Worm (Caenorhabditis elegans) whole organism, L3 larva: ENCODE data around the gene T26C11.4.

ENCODE experiments used
- R02D3.7 ChIP-seq: fragments of 150-350 bp; optimal IDR thresholded peaks from 2 replicates; lab custom pipeline; 2014; ENCODE audit warnings: missing biosample characterization, missing genetic modification characterization
- ZK546.5 ChIP-seq: sonication (generic microtip); optimal IDR thresholded peaks from 2 replicates; lab custom pipeline; 2017; ENCODE audit warnings: missing biosample characterization, missing genetic modification characterization
- aly-2 ChIP-seq: fragments of 150-350 bp; optimal IDR thresholded peaks from 2 replicates; lab custom pipeline; 2014; ENCODE audit warnings: missing biosample characterization, missing genetic modification characterization
- ama-1 ChIP-seq: fragments of 150-350 bp; optimal IDR thresholded peaks from 2 replicates; lab custom pipeline; 2018
- ceh-16 ChIP-seq: sonication (generic microtip); optimal IDR thresholded peaks from 2 replicates; lab custom pipeline; 2017; ENCODE audit warnings: missing biosample characterization, missing genetic modification characterization
- ceh-28 ChIP-seq: fragments of 150-350 bp; optimal IDR thresholded peaks from 2 replicates; lab custom pipeline; 2014; ENCODE audit warnings: missing biosample characterization, missing genetic modification reagents, missing genetic modification characterization
- ceh-82 ChIP-seq: fragments of 150-350 bp; optimal IDR thresholded peaks from 2 replicates; lab custom pipeline; 2014; ENCODE audit warnings: missing biosample characterization, missing genetic modification characterization
- ceh-9 ChIP-seq: sonication (generic microtip); optimal IDR thresholded peaks from 2 replicates; lab custom pipeline; 2018; ENCODE audit warnings: missing biosample characterization, missing genetic modification characterization
- daf-12 ChIP-seq: fragments of 150-350 bp; optimal IDR thresholded peaks from 2 replicates; lab custom pipeline; 2014; ENCODE audit warnings: missing biosample characterization, missing genetic modification reagents, missing genetic modification characterization
- egl-27 ChIP-seq: sonication (generic microtip); optimal IDR thresholded peaks from 4 replicates; lab custom pipeline; 2017; ENCODE audit warnings: missing biosample characterization, missing genetic modification reagents, missing genetic modification characterization
- egl-5 ChIP-seq: fragments of 150-350 bp; optimal IDR thresholded peaks from 2 replicates; lab custom pipeline; 2017; ENCODE audit warnings: missing biosample characterization, missing genetic modification reagents, missing genetic modification characterization, inconsistent platforms
- elt-1 ChIP-seq: fragments of 150-350 bp; optimal IDR thresholded peaks from 2 replicates; lab custom pipeline; 2014; ENCODE audit warnings: missing biosample characterization, missing genetic modification characterization
- elt-2 ChIP-seq: sonication (generic microtip); optimal IDR thresholded peaks from 2 replicates; lab custom pipeline; 2016; ENCODE audit warnings: missing genetic modification reagents, mild to moderate bottlenecking, missing genetic modification characterization, missing compliant biosample characterization
- elt-3 ChIP-seq, 3 experiments: fragments of 150-350 bp in 1 of 3; sonication (generic microtip) in 2 of 3; optimal IDR thresholded peaks; 2 replicates in 2 of 3; 4 replicates in 1 of 3; lab custom pipeline; 2014 to 2017; ENCODE audit warnings: missing biosample characterization in 3 of 3, missing genetic modification characterization in 3 of 3
- eor-1 ChIP-seq, 2 experiments: fragments of 150-350 bp; optimal IDR thresholded peaks; 2 replicates each; lab custom pipeline; 2014 to 2018; ENCODE audit warnings: missing biosample characterization in 2 of 2, missing genetic modification characterization in 2 of 2
- fkh-10 ChIP-seq: sonication (generic microtip); optimal IDR thresholded peaks from 2 replicates; lab custom pipeline; 2017; ENCODE audit warnings: missing biosample characterization, missing genetic modification reagents, missing genetic modification characterization
- fos-1 ChIP-seq: fragments of 150-350 bp; optimal IDR thresholded peaks from 2 replicates; lab custom pipeline; 2014; ENCODE audit warnings: missing biosample characterization, missing genetic modification characterization
- hmg-11 ChIP-seq: sonication (generic microtip); optimal IDR thresholded peaks from 2 replicates; lab custom pipeline; 2016; ENCODE audit warnings: missing genetic modification characterization, missing compliant biosample characterization
- jun-1 ChIP-seq: fragments of 150-350 bp; optimal IDR thresholded peaks from 2 replicates; lab custom pipeline; 2014; ENCODE audit warnings: missing biosample characterization, missing genetic modification reagents, missing genetic modification characterization
- lin-15B ChIP-seq: fragments of 150-350 bp; optimal IDR thresholded peaks from 2 replicates; lab custom pipeline; 2014; ENCODE audit warnings: missing biosample characterization, missing genetic modification characterization
- lin-39 ChIP-seq: fragments of 150-350 bp; optimal IDR thresholded peaks from 2 replicates; lab custom pipeline; 2018; ENCODE audit warnings: missing biosample characterization, missing genetic modification reagents, missing genetic modification characterization
- lsy-12 ChIP-seq: sonication (generic microtip); optimal IDR thresholded peaks from 2 replicates; lab custom pipeline; 2016; ENCODE audit warnings: mild to moderate bottlenecking, missing genetic modification characterization, missing compliant biosample characterization
- mdl-1 ChIP-seq: fragments of 150-350 bp; optimal IDR thresholded peaks from 2 replicates; lab custom pipeline; 2014; ENCODE audit warnings: missing biosample characterization, missing genetic modification characterization
- mml-1 ChIP-seq: fragments of 150-350 bp; sonication (generic microtip); optimal IDR thresholded peaks from 3 replicates; lab custom pipeline; 2014; ENCODE audit warnings: missing biosample characterization, missing genetic modification characterization
- nfya-1 ChIP-seq: sonication (generic microtip); optimal IDR thresholded peaks from 2 replicates; lab custom pipeline; 2017; ENCODE audit warnings: missing genetic modification characterization, mild to moderate bottlenecking, missing compliant biosample characterization, antibody characterized with exemption, moderate library complexity; ENCODE audit not compliant: insufficient read depth
- nhr-11 ChIP-seq: fragments of 150-350 bp; optimal IDR thresholded peaks from 2 replicates; lab custom pipeline; 2014; ENCODE audit warnings: missing biosample characterization, missing genetic modification characterization
- nhr-12 ChIP-seq: fragments of 150-350 bp; optimal IDR thresholded peaks from 2 replicates; lab custom pipeline; 2014; ENCODE audit warnings: missing biosample characterization, missing genetic modification characterization
- nhr-23 ChIP-seq: fragments of 150-350 bp; optimal IDR thresholded peaks from 2 replicates; lab custom pipeline; 2014; ENCODE audit warnings: missing biosample characterization, missing genetic modification reagents, missing genetic modification characterization
- nhr-25 ChIP-seq: sonication (generic microtip); optimal IDR thresholded peaks from 2 replicates; lab custom pipeline; 2017; ENCODE audit warnings: missing biosample characterization, missing genetic modification characterization
- nhr-28 ChIP-seq: fragments of 150-350 bp; optimal IDR thresholded peaks from 2 replicates; lab custom pipeline; 2014; ENCODE audit warnings: missing biosample characterization, missing genetic modification characterization
- nhr-43 ChIP-seq: sonication (generic microtip); optimal IDR thresholded peaks from 2 replicates; lab custom pipeline; 2016; ENCODE audit warnings: mild to moderate bottlenecking, missing genetic modification characterization, missing compliant biosample characterization; ENCODE audit not compliant: poor library complexity, severe bottlenecking
- nhr-67 ChIP-seq: fragments of 150-350 bp; optimal IDR thresholded peaks from 2 replicates; lab custom pipeline; 2014; ENCODE audit warnings: missing biosample characterization, missing genetic modification characterization
- nhr-76 ChIP-seq: fragments of 150-350 bp; sonication (generic microtip); optimal IDR thresholded peaks from 5 replicates; lab custom pipeline; 2014; ENCODE audit warnings: missing biosample characterization, missing genetic modification characterization
- nhr-77 ChIP-seq: fragments of 150-350 bp; optimal IDR thresholded peaks from 2 replicates; lab custom pipeline; 2014; ENCODE audit warnings: missing biosample characterization, missing genetic modification characterization
- pha-4 ChIP-seq: fragments of 150-350 bp; optimal IDR thresholded peaks from 2 replicates; lab custom pipeline; 2014; ENCODE audit warnings: missing biosample characterization, missing genetic modification reagents, missing genetic modification characterization
- pqm-1 ChIP-seq: fragments of 150-350 bp; optimal IDR thresholded peaks from 2 replicates; lab custom pipeline; 2017; ENCODE audit warnings: missing biosample characterization, missing genetic modification characterization, inconsistent platforms
- sea-2 ChIP-seq: fragments of 150-350 bp; sonication (generic microtip); optimal IDR thresholded peaks from 4 replicates; lab custom pipeline; 2014; ENCODE audit warnings: missing biosample characterization, missing genetic modification reagents, missing genetic modification characterization
- skn-1 ChIP-seq: fragments of 150-350 bp; optimal IDR thresholded peaks from 2 replicates; lab custom pipeline; 2014; ENCODE audit warnings: missing biosample characterization, missing genetic modification characterization
- snpc-4 ChIP-seq: fragments of 150-350 bp; optimal IDR thresholded peaks from 2 replicates; lab custom pipeline; 2014; ENCODE audit warnings: missing biosample characterization, missing genetic modification characterization
- tbx-2 ChIP-seq: sonication (generic microtip); optimal IDR thresholded peaks from 2 replicates; lab custom pipeline; 2016; ENCODE audit warnings: mild to moderate bottlenecking, missing genetic modification characterization, missing compliant biosample characterization
- unc-39 ChIP-seq: sonication (generic microtip); optimal IDR thresholded peaks from 4 replicates; lab custom pipeline; 2017; ENCODE audit warnings: missing biosample characterization, missing genetic modification characterization
- ztf-11 ChIP-seq: fragments of 150-350 bp; optimal IDR thresholded peaks from 2 replicates; lab custom pipeline; 2014; ENCODE audit warnings: missing biosample characterization, missing genetic modification characterization

T26C11.4 gene

DNA sequence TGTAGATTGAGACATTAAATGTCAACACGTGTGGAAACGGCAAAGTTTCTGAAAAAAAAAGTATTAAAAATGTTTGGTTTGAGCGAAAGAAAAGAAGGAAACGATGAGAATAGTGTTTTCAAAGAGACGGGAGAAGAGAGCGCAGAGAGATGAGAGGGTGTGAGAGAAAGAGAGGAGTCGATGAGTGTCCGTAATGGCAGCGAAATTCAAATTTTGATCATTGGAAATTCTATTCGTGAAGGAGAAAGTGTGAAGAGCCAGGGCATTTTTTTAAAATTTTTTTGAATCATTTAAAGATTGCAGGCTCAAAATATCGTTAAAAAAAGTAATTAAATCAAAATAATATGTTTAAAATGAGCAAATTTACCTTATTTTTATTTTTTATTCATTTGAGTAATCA, at the start of gene T26C11.4:
TSS of gene T26C11.4 (minus strand) at position 54 of the 400 bp plus-strand sequence.
- TF ChIP-seq unc-39 (tag; lab: Kevin White, UChicago) (no peak), fkh-10 (GFP tag; lab: Kevin White, UChicago) (no peak), snpc-4 (tag; lab: Kevin White, UChicago) (no peak), skn-1 (tag; lab: Kevin White, UChicago) (peak; percentile 23), mml-1 (tag; lab: Kevin White, UChicago) (no peak), pqm-1 (tag; lab: Kevin White, UChicago) (no peak), aly-2 (tag; lab: Kevin White, UChicago) (no peak), hmg-11 (tag; lab: Kevin White, UChicago) (peak; percentile 53), lin-39 (tag; lab: Kevin White, UChicago) (peak; percentile 29), ama-1 (lab: Kevin White, UChicago) (no peak), ZK546.5 (tag; lab: Kevin White, UChicago) (no peak), fos-1 (no peak), egl-5 (tag; lab: Kevin White, UChicago) (no peak), pha-4 (tag; lab: Kevin White, UChicago) (peak; percentile 49), nhr-23 (peak; percentile 9), nhr-11 (tag; lab: Kevin White, UChicago) (no peak), ztf-11 (tag; lab: Kevin White, UChicago) (no peak), nhr-25 (tag; lab: Kevin White, UChicago) (no peak), R02D3.7 (no peak), elt-1 (tag; lab: Kevin White, UChicago) (no peak), ceh-28 (no peak), lin-15B (tag; lab: Kevin White, UChicago) (peak; percentile 18), nhr-43 (no peak), nfya-1 (tag; lab: Kevin White, UChicago) (peak; percentile 30), nhr-67 (tag; lab: Kevin White, UChicago) (no peak)

- TF ChIP-seq R02D3.7, result no peak
- no peak for TF ChIP-seq hmg-11 (tag; lab: Kevin White, UChicago)
- no peak for TF ChIP-seq elt-3 (tag; optimal IDR thresholded peaks at IDR 0.05; lab: Kevin White, UChicago)
- no peak for TF ChIP-seq lin-39 (tag; lab: Kevin White, UChicago)
Measured at ce11 chrX:1891887-1892286, 46.5 kb upstream of the T26C11.4 start, which contains the start of gene B0294.3. Gene B0294.3, plus strand, starts transcription at chrX:1892187.

ce11 chrX:1890817-1891216, 45.5 kb upstream of the T26C11.4 start:
- TF ChIP-seq elt-1 (tag; lab: Kevin White, UChicago) (no peak), eor-1 (tag; optimal IDR thresholded peaks at IDR 0.05; lab: Kevin White, UChicago) (no peak), ztf-11 (tag; lab: Kevin White, UChicago) (no peak), ceh-28 (no peak), pha-4 (tag; lab: Kevin White, UChicago) (no peak), lsy-12 (tag; lab: Kevin White, UChicago) (no peak)

ce11 chrX:1888445-1889035, 43.2 kb upstream of the T26C11.4 start:
- TF ChIP-seq elt-1 (tag; lab: Kevin White, UChicago) (no peak), pqm-1 (tag; lab: Kevin White, UChicago) (no peak), elt-3 (tag; optimal IDR thresholded peaks at IDR 0.05; lab: Kevin White, UChicago) (no peak), ztf-11 (tag; lab: Kevin White, UChicago) (no peak), R02D3.7 (peak; percentile 25), nhr-77 (tag; lab: Kevin White, UChicago) (no peak), fkh-10 (GFP tag; lab: Kevin White, UChicago) (no peak), nfya-1 (tag; lab: Kevin White, UChicago) (peak; percentile 38), ceh-16 (tag; lab: Kevin White, UChicago) (no peak), eor-1 (tag; optimal IDR thresholded peaks at IDR 0.05; lab: Kevin White, UChicago) (no peak), daf-12 (no peak), lsy-12 (tag; lab: Kevin White, UChicago) (peak; percentile 9), nhr-67 (tag; lab: Kevin White, UChicago) (no peak), egl-27 (no peak), ceh-82 (tag; lab: Kevin White, UChicago) (no peak), sea-2 (GFP tag; lab: Kevin White, UChicago) (no peak), tbx-2 (tag; lab: Kevin White, UChicago) (peak; percentile 85), ceh-28 (peak; percentile 63), fos-1 (no peak), ceh-9 (tag; lab: Kevin White, UChicago) (no peak), elt-2 (tag; lab: Kevin White, UChicago) (peak; percentile 13), snpc-4 (tag; lab: Kevin White, UChicago) (peak; percentile 64), nhr-76 (tag; lab: Kevin White, UChicago) (no peak), mdl-1 (tag; lab: Kevin White, UChicago) (no peak), nhr-28 (tag; lab: Kevin White, UChicago) (no peak), aly-2 (tag; lab: Kevin White, UChicago) (no peak), hmg-11 (tag; lab: Kevin White, UChicago) (no peak), nhr-25 (tag; lab: Kevin White, UChicago) (no peak), nhr-12 (tag; lab: Kevin White, UChicago) (no peak), nhr-23 (no peak), jun-1 (tag; lab: Kevin White, UChicago) (peak; percentile 67), mml-1 (tag; lab: Kevin White, UChicago) (no peak), lin-15B (tag; lab: Kevin White, UChicago) (no peak), lin-39 (tag; lab: Kevin White, UChicago) (peak; percentile 16), nhr-11 (tag; lab: Kevin White, UChicago) (peak; percentile 32), nhr-43 (no peak)
